Worm (Caenorhabditis elegans): ENCODE measurements around the gene fbxa-2.

Gene fbxa-2

DNA sequence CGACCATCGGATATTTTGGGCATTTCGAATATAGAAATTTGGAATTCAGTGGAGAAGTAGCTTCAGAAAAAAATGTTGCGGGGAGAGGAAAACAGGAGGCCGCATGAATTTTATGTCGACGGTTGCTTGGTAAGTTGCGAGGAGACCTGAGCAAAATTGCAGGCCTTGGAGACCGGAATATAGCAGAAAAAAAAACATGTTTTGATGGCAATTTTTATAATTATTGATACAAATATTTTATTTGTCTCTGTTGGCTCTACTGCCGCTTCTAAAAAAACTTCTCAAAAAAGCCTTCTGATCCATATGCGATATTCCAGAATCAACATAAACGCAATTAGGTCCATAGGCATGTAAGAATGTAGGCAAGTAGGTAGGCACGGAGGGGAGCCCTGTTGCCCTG is 5.9 kb upstream of the fbxa-2 start, which contains the start of gene pacl-1:
pacl-1 (minus strand) TSS at position 101 of the 400 bp plus-strand sequence.
- TF ChIP-seq lin-39 (tag; optimal IDR thresholded peaks at IDR 0.05) (no peak), nhr-77 (tag; optimal IDR thresholded peaks at IDR 0.05) (no peak), mbf-1 (tag; optimal IDR thresholded peaks at IDR 0.05) (no peak), aly-2 (tag; optimal IDR thresholded peaks at IDR 0.05) (no peak), ceh-82 (tag; optimal IDR thresholded peaks at IDR 0.05) (no peak)

DNA sequence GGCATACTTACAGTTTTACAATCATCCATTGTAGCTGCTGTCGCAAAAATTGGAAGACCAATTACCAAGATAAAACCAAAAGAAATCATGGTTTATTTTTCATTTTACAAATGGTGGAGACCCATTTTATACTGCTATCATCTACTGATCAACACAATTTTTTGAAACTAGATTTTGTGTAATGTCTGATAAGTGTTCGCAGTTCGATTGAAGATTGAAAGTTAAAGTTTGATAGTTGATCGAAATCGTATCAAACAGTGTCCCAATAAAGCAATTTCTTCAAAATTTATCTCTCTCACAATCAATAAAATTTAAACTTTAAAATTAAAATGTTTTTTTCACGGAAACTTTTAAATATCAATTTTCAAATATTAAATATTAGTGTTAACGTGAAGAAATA is 1.7 kb upstream of the fbxa-2 start, which contains the start of gene T13F3.6:
T13F3.6 (minus strand) TSS at position 101 of the 400 bp plus-strand sequence.
- TF ChIP-seq Y55F3AM.14 (GFP tag; optimal IDR thresholded peaks at IDR 0.05) = no peak
- TF ChIP-seq nhr-25 (tag; optimal IDR thresholded peaks at IDR 0.05) = no peak
- no peak for TF ChIP-seq lin-39 (tag; optimal IDR thresholded peaks at IDR 0.05)
- TF ChIP-seq nhr-10 (tag; optimal IDR thresholded peaks at IDR 0.05) = no peak
- TF ChIP-seq ztf-11 (tag; optimal IDR thresholded peaks at IDR 0.05) = no peak
- no peak for TF ChIP-seq nhr-6 (tag; optimal IDR thresholded peaks at IDR 0.05)
- TF ChIP-seq elt-3 (tag; optimal IDR thresholded peaks at IDR 0.05) = no peak
- TF ChIP-seq lin-11 (tag; optimal IDR thresholded peaks at IDR 0.05) = no peak
- no peak for TF ChIP-seq mdl-1 (tag; optimal IDR thresholded peaks at IDR 0.05)
- no peak for TF ChIP-seq nhr-11 (tag; optimal IDR thresholded peaks at IDR 0.05)
- TF ChIP-seq dmd-4 (tag; optimal IDR thresholded peaks at IDR 0.05) = no peak
- TF ChIP-seq crh-2 (tag; optimal IDR thresholded peaks at IDR 0.05) = no peak
- TF ChIP-seq elt-1 (tag; optimal IDR thresholded peaks at IDR 0.05) = no peak
- TF ChIP-seq gmeb-1 (tag; optimal IDR thresholded peaks at IDR 0.05) = no peak
- TF ChIP-seq peb-1 (tag; optimal IDR thresholded peaks at IDR 0.05) = no peak
- TF ChIP-seq sma-9 (GFP tag; optimal IDR thresholded peaks at IDR 0.05) = no peak
- no peak for TF ChIP-seq sma-9 (tag; optimal IDR thresholded peaks at IDR 0.05)
- TF ChIP-seq ZK546.5 (tag; optimal IDR thresholded peaks at IDR 0.05) = no peak

DNA sequence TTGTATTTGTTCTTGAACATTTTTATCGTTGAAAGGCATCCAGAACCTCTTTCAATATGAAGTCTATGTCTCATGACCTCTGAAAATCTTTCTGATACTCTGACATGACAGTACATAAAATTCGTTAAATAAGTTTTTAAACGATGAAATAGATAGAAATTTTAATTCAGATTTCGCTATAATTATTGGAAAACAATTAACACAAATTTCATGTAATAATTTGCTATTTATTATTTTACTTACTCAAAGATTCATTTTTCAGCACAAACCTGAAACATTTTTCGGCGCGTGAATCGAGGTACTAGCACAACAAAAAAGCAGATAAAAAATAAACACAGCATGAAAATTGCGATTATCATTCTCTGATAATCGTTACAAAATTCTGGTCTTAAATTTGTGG is 2.9 kb downstream of the fbxa-2 start, which contains the start of gene T13F3.4:
T13F3.4 (minus strand) TSS at position 101 of the 400 bp plus-strand sequence.
- TF ChIP-seq alr-1 (tag; optimal IDR thresholded peaks at IDR 0.05) (no peak), gmeb-1 (tag; optimal IDR thresholded peaks at IDR 0.05) (no peak), ceh-82 (tag; optimal IDR thresholded peaks at IDR 0.05) (no peak), sma-9 (GFP tag; optimal IDR thresholded peaks at IDR 0.05) (no peak), sma-9 (tag; optimal IDR thresholded peaks at IDR 0.05) (no peak), unc-62 (GFP tag; optimal IDR thresholded peaks at IDR 0.05) (no peak), C34F6.9 (tag; optimal IDR thresholded peaks at IDR 0.05) (no peak), dmd-4 (tag; optimal IDR thresholded peaks at IDR 0.05) (no peak), elt-1 (tag; optimal IDR thresholded peaks at IDR 0.05) (no peak), ama-1 (optimal IDR thresholded peaks at IDR 0.05) (no peak), aly-2 (tag; optimal IDR thresholded peaks at IDR 0.05) (no peak), ZK546.5 (tag; optimal IDR thresholded peaks at IDR 0.05) (no peak), nhr-6 (tag; optimal IDR thresholded peaks at IDR 0.05) (no peak), sma-3 (GFP tag; optimal IDR thresholded peaks at IDR 0.05) (no peak), unc-55 (GFP tag; optimal IDR thresholded peaks at IDR 0.05) (no peak), ztf-1 (GFP tag; conservative IDR thresholded peaks at IDR 0.05) (no peak), ztf-11 (tag; optimal IDR thresholded peaks at IDR 0.05) (no peak), R02D3.7 (tag; optimal IDR thresholded peaks at IDR 0.05) (no peak)

DNA sequence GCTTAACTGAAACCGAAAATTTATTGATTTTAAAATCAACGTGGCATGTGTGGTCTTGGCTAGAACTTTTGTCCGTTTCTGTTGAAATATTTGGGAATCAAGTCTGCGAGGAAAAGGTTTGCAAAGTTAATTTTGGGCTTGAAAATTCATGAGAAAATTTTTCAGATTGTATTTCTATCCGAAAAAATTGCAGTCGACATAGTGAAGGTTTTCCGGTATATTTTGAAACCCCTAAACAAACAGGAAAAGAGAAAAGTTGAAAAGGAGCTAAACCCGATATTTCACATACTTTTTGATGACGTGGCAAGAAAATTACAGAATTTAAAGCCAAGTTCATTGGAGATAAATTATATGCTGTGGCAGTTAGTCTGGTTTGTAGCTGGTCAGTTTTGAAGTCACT is 9.8 kb downstream of the fbxa-2 start, which contains the start of gene nhr-127:
nhr-127 (plus strand) TSS at position 301 of the 400 bp plus-strand sequence.
- TF ChIP-seq ZK546.5 (tag; optimal IDR thresholded peaks at IDR 0.05) (no peak), ztf-11 (tag; optimal IDR thresholded peaks at IDR 0.05) (no peak), mab-5 (tag; optimal IDR thresholded peaks at IDR 0.05) (no peak)

DNA sequence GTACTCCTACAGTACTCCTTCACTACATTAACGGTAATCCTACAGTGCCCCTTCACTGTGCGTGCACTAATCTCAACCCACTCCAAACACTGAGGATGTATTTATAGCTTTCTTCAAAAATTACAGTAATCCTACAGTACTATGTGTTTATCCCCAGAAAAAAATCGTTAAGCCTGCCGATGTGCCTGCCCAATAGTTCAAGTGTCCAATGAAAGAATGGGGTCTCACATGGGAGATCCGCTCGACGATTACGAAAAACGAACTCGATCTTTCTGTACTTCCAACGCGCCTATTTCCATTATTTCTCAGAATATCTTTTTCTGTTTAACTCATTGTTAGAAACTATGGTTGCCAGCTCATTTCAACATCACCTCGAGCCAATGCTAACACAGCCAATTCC is 11.3 kb downstream of the fbxa-2 start, which contains the start of gene nhr-218:
nhr-218 (plus strand) TSS at position 301 of the 400 bp plus-strand sequence.
- TF ChIP-seq ztf-11 (tag; optimal IDR thresholded peaks at IDR 0.05) = no peak
- TF ChIP-seq F13H6.1 (tag; optimal IDR thresholded peaks at IDR 0.05) = no peak
- TF ChIP-seq zag-1 (tag; optimal IDR thresholded peaks at IDR 0.05) = no peak
- no peak for TF ChIP-seq sem-4 (tag; optimal IDR thresholded peaks at IDR 0.05)
- TF ChIP-seq snpc-4 (tag; optimal IDR thresholded peaks at IDR 0.05) = no peak
- no peak for TF ChIP-seq nhr-237 (tag; optimal IDR thresholded peaks at IDR 0.05)
- no peak for TF ChIP-seq unc-55 (GFP tag; optimal IDR thresholded peaks at IDR 0.05)
